Worm (Caenorhabditis elegans) whole organism, L1 larva: ENCODE data around the gene F27C8.3.

Source experiments
- alr-1 ChIP-seq: fragments of 200-800 bp; sonication (Bioruptor generic); optimal IDR thresholded peaks from 2 replicates; lab custom pipeline; 2018; ENCODE audit warnings: borderline replicate concordance, mild to moderate bottlenecking, missing genetic modification characterization, missing compliant biosample characterization
- fkh-4 ChIP-seq: sonication (generic microtip); optimal IDR thresholded peaks from 2 replicates; lab custom pipeline; 2016; ENCODE audit warnings: missing compliant biosample characterization, missing genetic modification characterization, borderline replicate concordance
- fkh-8 ChIP-seq: sonication (generic microtip); optimal IDR thresholded peaks from 2 replicates; lab custom pipeline; 2016; ENCODE audit warnings: mild to moderate bottlenecking, missing genetic modification characterization, missing compliant biosample characterization
- fos-1 ChIP-seq: fragments of 150-350 bp; optimal IDR thresholded peaks from 2 replicates; lab custom pipeline; 2014; ENCODE audit warnings: missing biosample characterization, missing genetic modification characterization
- isw-1 ChIP-seq: fragments of 200-800 bp; sonication (Bioruptor generic); IDR thresholded peaks from 2 replicates; pipeline ENCODE4 v1.3.6; 2022; ENCODE audit warnings: missing genetic modification characterization, missing compliant biosample characterization
- lin-15B ChIP-seq: fragments of 150-350 bp; sonication (generic microtip); optimal IDR thresholded peaks from 3 replicates; lab custom pipeline; 2014; ENCODE audit warnings: missing biosample characterization, missing genetic modification characterization
- lir-3 ChIP-seq: sonication (generic microtip); optimal IDR thresholded peaks from 2 replicates; lab custom pipeline; 2016; ENCODE audit warnings: mild to moderate bottlenecking, missing genetic modification characterization, moderate library complexity, missing compliant biosample characterization; ENCODE audit not compliant: poor library complexity
- nhr-11 ChIP-seq: fragments of 150-350 bp; optimal IDR thresholded peaks from 2 replicates; lab custom pipeline; 2014; ENCODE audit warnings: missing biosample characterization, missing genetic modification characterization
- nhr-76 ChIP-seq: sonication (generic microtip); optimal IDR thresholded peaks from 2 replicates; lab custom pipeline; 2017; ENCODE audit warnings: missing biosample characterization, missing genetic modification characterization
- unc-130 ChIP-seq: fragments of 150-350 bp; optimal IDR thresholded peaks from 2 replicates; lab custom pipeline; 2017; ENCODE audit warnings: missing biosample characterization, missing genetic modification characterization, inconsistent platforms
- xbp-1 ChIP-seq: sonication (generic microtip); optimal IDR thresholded peaks from 2 replicates; lab custom pipeline; 2016; ENCODE audit warnings: missing genetic modification characterization, missing compliant biosample characterization
- ztf-11 ChIP-seq, 2 experiments: sonication (generic microtip); optimal IDR thresholded peaks; 2 replicates each; lab custom pipeline; 2016 to 2017; ENCODE audit warnings: missing genetic modification characterization in 2 of 2, missing biosample characterization in 1 of 2, missing compliant biosample characterization in 1 of 2

ce11 chrIV:9622272-9622671 is 26.6 kb upstream of the F27C8.3 start, which contains the start of gene W09C2.7:
- TF ChIP-seq fos-1 (tag; lab: Kevin White, UChicago) (no peak), fkh-4 (tag; lab: Kevin White, UChicago) (no peak), unc-130 (tag; lab: Kevin White, UChicago) (no peak), isw-1 (GFP tag; lab: Robert Waterston, UW) (no peak), fkh-8 (tag; lab: Kevin White, UChicago) (no peak), xbp-1 (tag; lab: Kevin White, UChicago) (no peak), lin-15B (tag; lab: Kevin White, UChicago) (no peak), ztf-11 (tag; optimal IDR thresholded peaks at IDR 0.05; lab: Kevin White, UChicago) (no peak), lir-3 (tag; lab: Kevin White, UChicago) (no peak), alr-1 (tag; lab: Kevin White, UChicago) (no peak), nhr-76 (no peak), nhr-11 (tag; lab: Kevin White, UChicago) (no peak)
